Fruit fly (Drosophila melanogaster): ENCODE data around the gene CG14443.

The CG14443 gene

dm6 chrX:6599233-6599632 lies 34.5 kb upstream of the CG14443 start (continued):
- TF ChIP-seq CG32772 (GFP tag; IDR thresholded peaks at IDR 0.05) = peak; percentile 98
- peak; percentile 92 for TF ChIP-seq toy (GFP tag; IDR thresholded peaks at IDR 0.05)
- TF ChIP-seq zen2 (GFP tag; IDR thresholded peaks at IDR 0.05; ENCODE audit: partially characterized antibody) = no peak
- TF ChIP-seq CG7839 (tag; optimal IDR thresholded peaks at IDR 0.05) = peak; percentile 94
- TF ChIP-seq CG4328 (GFP tag; optimal IDR thresholded peaks at IDR 0.05) = no peak
- TF ChIP-seq HLH4C (GFP tag; IDR thresholded peaks at IDR 0.05; ENCODE audit: partially characterized antibody) = no peak
- TF ChIP-seq hb (GFP tag; IDR thresholded peaks at IDR 0.05; ENCODE audit: partially characterized antibody) = no peak
- no peak for TF ChIP-seq CG2202 (tag; optimal IDR thresholded peaks at IDR 0.05)
- TF ChIP-seq Ravus (GFP tag; IDR thresholded peaks at IDR 0.05) = peak; percentile 93
- TF ChIP-seq ttk (GFP tag; IDR thresholded peaks at IDR 0.05) = peak; percentile 98
- TF ChIP-seq cad (GFP tag; optimal IDR thresholded peaks at IDR 0.05) = no peak
- peak; percentile 20 for TF ChIP-seq gfzf (GFP tag; optimal IDR thresholded peaks at IDR 0.05)
- TF ChIP-seq Xrp1 (GFP tag; IDR thresholded peaks at IDR 0.05) = peak; percentile 95
- no peak for TF ChIP-seq sna (GFP tag; IDR thresholded peaks at IDR 0.05; ENCODE audit: partially characterized antibody)
- TF ChIP-seq CG31388 (GFP tag; optimal IDR thresholded peaks at IDR 0.05) = peak; percentile 77
- TF ChIP-seq esg (GFP tag; conservative IDR thresholded peaks at IDR 0.05) = peak; percentile 95
- TF ChIP-seq CG15514 (GFP tag; optimal IDR thresholded peaks at IDR 0.05) = peak; percentile 90
- TF ChIP-seq Antp (GFP tag; optimal IDR thresholded peaks at IDR 0.05) = peak; percentile 91
- peak; percentile 98 for TF ChIP-seq NFAT (GFP tag; IDR thresholded peaks at IDR 0.05)
- peak; percentile 74 for TF ChIP-seq emc (GFP tag; optimal IDR thresholded peaks at IDR 0.05)
- no peak for TF ChIP-seq CG7556 (GFP tag; optimal IDR thresholded peaks at IDR 0.05)
- peak; percentile 93 for TF ChIP-seq CG2678 (tag; optimal IDR thresholded peaks at IDR 0.05)
- TF ChIP-seq CG15696 (tag; optimal IDR thresholded peaks at IDR 0.05) = peak; percentile 61
- no peak for TF ChIP-seq br (optimal IDR thresholded peaks at IDR 0.05)
- TF ChIP-seq CrebB (tag; optimal IDR thresholded peaks at IDR 0.05) = no peak
- peak; percentile 87 for TF ChIP-seq CG4820 (GFP tag; optimal IDR thresholded peaks at IDR 0.05)
- TF ChIP-seq Atf-2 (GFP tag; optimal IDR thresholded peaks at IDR 0.05) = no peak
- peak; percentile 72 for TF ChIP-seq pzg (GFP tag; optimal IDR thresholded peaks at IDR 0.05)
- peak; percentile 96 for TF ChIP-seq sisA (GFP tag; IDR thresholded peaks at IDR 0.05)
- no peak for TF ChIP-seq CG18619 (GFP tag; optimal IDR thresholded peaks at IDR 0.05)
- TF ChIP-seq CG11085 (GFP tag; IDR thresholded peaks at IDR 0.05) = peak; percentile 97
- peak; percentile 94 for TF ChIP-seq CG11696 (GFP tag; IDR thresholded peaks at IDR 0.05)
- peak; percentile 50 for TF ChIP-seq btn (GFP tag; optimal IDR thresholded peaks at IDR 0.05)
- TF ChIP-seq nau (GFP tag; optimal IDR thresholded peaks at IDR 0.05) = peak; percentile 81
- peak; percentile 89 for TF ChIP-seq Max (GFP tag; optimal IDR thresholded peaks at IDR 0.05)
- TF ChIP-seq wdn (GFP tag; IDR thresholded peaks at IDR 0.05) = no peak
- peak; percentile 56 for TF ChIP-seq CG7928 (GFP tag; optimal IDR thresholded peaks at IDR 0.05)
- TF ChIP-seq BtbVII (GFP tag; optimal IDR thresholded peaks at IDR 0.05) = peak; percentile 80
- peak; percentile 73 for TF ChIP-seq slou (GFP tag; optimal IDR thresholded peaks at IDR 0.05)
- TF ChIP-seq CG11247 (GFP tag; IDR thresholded peaks at IDR 0.05) = peak; percentile 98
- TF ChIP-seq HmgD (GFP tag; optimal IDR thresholded peaks at IDR 0.05) = peak; percentile 57
- TF ChIP-seq ftz-f1 (GFP tag; optimal IDR thresholded peaks at IDR 0.05) = peak; percentile 62
- TF ChIP-seq Gsc (GFP tag; IDR thresholded peaks at IDR 0.05) = peak; percentile 82
- peak; percentile 97 for TF ChIP-seq al (GFP tag; IDR thresholded peaks at IDR 0.05)
- TF ChIP-seq Abd-B (GFP tag; optimal IDR thresholded peaks at IDR 0.05) = peak; percentile 73
- TF ChIP-seq Doc2 (GFP tag; IDR thresholded peaks at IDR 0.05) = peak; percentile 71; the same call in 1 of the 2 replicates
- peak; percentile 29 for TF ChIP-seq CG4617 (GFP tag; optimal IDR thresholded peaks at IDR 0.05; ENCODE audit: borderline replicate concordance)
- peak; percentile 94 for TF ChIP-seq CG17359 (tag; optimal IDR thresholded peaks at IDR 0.05)
- TF ChIP-seq CG16815 (GFP tag; optimal IDR thresholded peaks at IDR 0.05) = no peak
- TF ChIP-seq ERR (GFP tag; optimal IDR thresholded peaks at IDR 0.05) = peak; percentile 89
- peak; percentile 98 for TF ChIP-seq Drgx (GFP tag; IDR thresholded peaks at IDR 0.05)
- TF ChIP-seq chm (GFP tag; IDR thresholded peaks at IDR 0.05) = peak; percentile 85

Measured in whole organism, embryonic.